Fruit fly (Drosophila melanogaster) whole organism, embryonic: Measurements from ENCODE around the gene CG42824.

Experiments used
- Ada2b ChIP-seq: fragments of 200-800 bp; sonication (Bioruptor generic); IDR thresholded peaks from 2 replicates; pipeline ENCODE4 v1.3.6; 2022; ENCODE audit warnings: missing biosample characterization, missing genetic modification characterization
- B-H1 ChIP-seq: fragments of 200-800 bp; sonication (Bioruptor generic); IDR thresholded peaks from 3 replicates; pipeline ENCODE4 v1.3.6; 2022; ENCODE audit warnings: missing biosample characterization, missing genetic modification characterization
- BEAF-32 ChIP-seq: fragments of 200-800 bp; sonication (Bioruptor generic); optimal IDR thresholded peaks from 3 replicates; lab custom pipeline; 2017; ENCODE audit warnings: missing biosample characterization, missing genetic modification characterization, mild to moderate bottlenecking, moderate library complexity, missing genetic modification reagents
- Blimp-1 ChIP-seq: fragments of 200-800 bp; sonication (Bioruptor generic); optimal IDR thresholded peaks from 3 replicates; lab custom pipeline; 2018; ENCODE audit warnings: missing biosample characterization, missing genetic modification characterization, mild to moderate bottlenecking, moderate library complexity, missing genetic modification reagents
- CG10366 ChIP-seq: fragments of 200-800 bp; sonication (Bioruptor generic); IDR thresholded peaks from 2 replicates; pipeline ENCODE4 v1.3.6; 2022; ENCODE audit warnings: missing biosample characterization, missing genetic modification characterization
- CG11247 ChIP-seq: fragments of 200-800 bp; sonication (Bioruptor generic); IDR thresholded peaks from 2 replicates; pipeline ENCODE4 v1.3.6; 2022; ENCODE audit warnings: missing biosample characterization, missing genetic modification characterization
- CG11560 ChIP-seq: fragments of 200-800 bp; sonication (Bioruptor generic); IDR thresholded peaks from 3 replicates; pipeline ENCODE4 v1.3.6; 2022; ENCODE audit warnings: missing biosample characterization, missing genetic modification characterization
- CG11695 ChIP-seq: fragments of 200-800 bp; sonication (Bioruptor generic); IDR thresholded peaks from 3 replicates; pipeline ENCODE4 v1.3.6; 2022; ENCODE audit warnings: missing biosample characterization, missing genetic modification characterization
- CG11696 ChIP-seq: fragments of 200-800 bp; sonication (Bioruptor generic); IDR thresholded peaks from 2 replicates; pipeline ENCODE4 v1.3.6; 2022; ENCODE audit warnings: missing biosample characterization, missing genetic modification characterization
- CG12299 ChIP-seq: fragments of 200-800 bp; sonication (Bioruptor generic); optimal IDR thresholded peaks from 2 replicates; lab custom pipeline; 2018; ENCODE audit warnings: missing biosample characterization, mild to moderate bottlenecking, missing genetic modification characterization
- CG13624 ChIP-seq: fragments of 200-800 bp; sonication (Bioruptor generic); optimal IDR thresholded peaks from 2 replicates; lab custom pipeline; 2016; ENCODE audit warnings: missing biosample characterization, missing genetic modification characterization
- CG14014 ChIP-seq: fragments of 200-800 bp; sonication (Bioruptor generic); IDR thresholded peaks from 2 replicates; pipeline ENCODE4 v1.3.6; 2022; ENCODE audit warnings: missing biosample characterization, missing genetic modification characterization
- CG15011 ChIP-seq: fragments of 200-800 bp; sonication (Bioruptor generic); optimal IDR thresholded peaks from 3 replicates; lab custom pipeline; 2018; ENCODE audit warnings: missing biosample characterization, mild to moderate bottlenecking, missing genetic modification characterization
- CG1602 ChIP-seq: fragments of 200-800 bp; sonication (Bioruptor generic); optimal IDR thresholded peaks from 3 replicates; lab custom pipeline; 2016; ENCODE audit warnings: missing biosample characterization, missing genetic modification characterization
- CG30431 ChIP-seq: fragments of 200-800 bp; sonication (Bioruptor generic); optimal IDR thresholded peaks from 2 replicates; lab custom pipeline; 2017; ENCODE audit warnings: missing biosample characterization, missing genetic modification characterization
- CG4404 ChIP-seq: fragments of 200-800 bp; sonication (Bioruptor generic); IDR thresholded peaks from 2 replicates; pipeline ENCODE4 v1.3.6; 2022; ENCODE audit warnings: missing biosample characterization, missing genetic modification characterization
- CG5245 ChIP-seq: fragments of 200-800 bp; sonication (Bioruptor generic); optimal IDR thresholded peaks from 3 replicates; lab custom pipeline; 2016; ENCODE audit warnings: missing biosample characterization, missing genetic modification characterization
- CG6813 ChIP-seq: fragments of 200-800 bp; sonication (Bioruptor generic); optimal IDR thresholded peaks from 2 replicates; lab custom pipeline; 2017; ENCODE audit warnings: missing biosample characterization, missing genetic modification characterization, mild to moderate bottlenecking, moderate library complexity, missing genetic modification reagents
- CG6854 ChIP-seq: fragments of 200-800 bp; sonication (Bioruptor generic); optimal IDR thresholded peaks from 3 replicates; lab custom pipeline; 2017; ENCODE audit warnings: missing biosample characterization, mild to moderate bottlenecking, missing genetic modification characterization
- CG8281 ChIP-seq: fragments of 200-800 bp; sonication (Bioruptor generic); optimal IDR thresholded peaks from 2 replicates; lab custom pipeline; 2018; ENCODE audit warnings: missing biosample characterization, mild to moderate bottlenecking, missing genetic modification characterization, moderate library complexity
- CG8924 ChIP-seq: fragments of 200-800 bp; optimal IDR thresholded peaks from 3 replicates; lab custom pipeline; 2019; ENCODE audit warnings: missing biosample characterization, mild to moderate bottlenecking, missing genetic modification characterization, moderate library complexity
- CTCF ChIP-seq: fragments of 200-800 bp; sonication (Bioruptor generic); optimal IDR thresholded peaks from 2 replicates; lab custom pipeline; 2017; ENCODE audit warnings: missing biosample characterization, mild to moderate bottlenecking, missing genetic modification characterization, moderate library complexity
- CkIIα-i1 ChIP-seq: fragments of 200-800 bp; sonication (Bioruptor generic); IDR thresholded peaks from 2 replicates; pipeline ENCODE4 v1.3.6; 2022; ENCODE audit warnings: missing biosample characterization, missing genetic modification characterization
- Dp ChIP-seq: fragments of 200-800 bp; sonication (Bioruptor generic); optimal IDR thresholded peaks from 2 replicates; lab custom pipeline; 2018; ENCODE audit warnings: missing biosample characterization, mild to moderate bottlenecking, missing genetic modification characterization, moderate library complexity
- Jarid2 ChIP-seq: fragments of 200-800 bp; sonication (Bioruptor generic); optimal IDR thresholded peaks from 3 replicates; lab custom pipeline; 2017; ENCODE audit warnings: mild to moderate bottlenecking, missing biosample characterization, missing genetic modification reagents, missing genetic modification characterization
- MESR4 ChIP-seq: fragments of 200-800 bp; sonication (Bioruptor generic); optimal IDR thresholded peaks from 2 replicates; lab custom pipeline; 2018; ENCODE audit warnings: missing biosample characterization, mild to moderate bottlenecking, missing genetic modification characterization, moderate library complexity
- MTF-1 ChIP-seq: fragments of 200-800 bp; sonication (Bioruptor generic); optimal IDR thresholded peaks from 2 replicates; lab custom pipeline; 2018; ENCODE audit warnings: missing biosample characterization, mild to moderate bottlenecking, missing genetic modification characterization, borderline replicate concordance
- NFAT ChIP-seq: fragments of 200-800 bp; sonication (Bioruptor generic); IDR thresholded peaks from 2 replicates; pipeline ENCODE4 v1.3.6; 2022; ENCODE audit warnings: missing biosample characterization, missing genetic modification characterization
- Oaz ChIP-seq: fragments of 200-800 bp; sonication (Bioruptor generic); IDR thresholded peaks from 2 replicates; pipeline ENCODE4 v1.3.6; 2022; ENCODE audit warnings: missing biosample characterization, missing genetic modification characterization
- Sry-β ChIP-seq: fragments of 200-800 bp; sonication (Bioruptor generic); optimal IDR thresholded peaks from 2 replicates; lab custom pipeline; 2018; ENCODE audit warnings: missing biosample characterization, mild to moderate bottlenecking, missing genetic modification characterization, moderate library complexity
- Ssrp ChIP-seq: fragments of 200-800 bp; sonication (Bioruptor generic); optimal IDR thresholded peaks from 2 replicates; lab custom pipeline; 2018; ENCODE audit warnings: missing biosample characterization, mild to moderate bottlenecking, missing genetic modification characterization, moderate library complexity
- Xbp1 ChIP-seq: fragments of 200-800 bp; sonication (Bioruptor generic); optimal IDR thresholded peaks from 3 replicates; lab custom pipeline; 2016; ENCODE audit warnings: missing biosample characterization, mild to moderate bottlenecking, missing genetic modification characterization
- abd-A ChIP-seq: fragments of 200-800 bp; sonication (Bioruptor generic); optimal IDR thresholded peaks from 3 replicates; lab custom pipeline; 2019; ENCODE audit warnings: missing biosample characterization, mild to moderate bottlenecking, missing genetic modification characterization, moderate library complexity
- ac ChIP-seq: fragments of 200-800 bp; sonication (Bioruptor generic); optimal IDR thresholded peaks from 3 replicates; lab custom pipeline; 2017; ENCODE audit warnings: missing biosample characterization, mild to moderate bottlenecking, missing genetic modification characterization
- bbx ChIP-seq: fragments of 200-800 bp; sonication (Bioruptor generic); IDR thresholded peaks from 2 replicates; pipeline ENCODE4 v1.3.6; 2022; ENCODE audit warnings: missing biosample characterization, missing genetic modification characterization; ENCODE audit not compliant: partially characterized antibody
- bigmax ChIP-seq: fragments of 200-800 bp; sonication (Bioruptor generic); optimal IDR thresholded peaks from 2 replicates; lab custom pipeline; 2018; ENCODE audit warnings: missing biosample characterization, mild to moderate bottlenecking, missing genetic modification characterization
- bsh ChIP-seq, 2 experiments: fragments of 200-800 bp; sonication (Bioruptor generic); optimal IDR thresholded peaks; 2 replicates each; lab custom pipeline; 2017 to 2018; ENCODE audit warnings: mild to moderate bottlenecking in 2 of 2, missing biosample characterization in 2 of 2, missing genetic modification characterization in 2 of 2, moderate library complexity in 1 of 2
- cas ChIP-seq: fragments of 200-800 bp; sonication (Bioruptor generic); IDR thresholded peaks from 2 replicates; pipeline ENCODE4 v1.3.6; 2022; ENCODE audit warnings: missing biosample characterization, missing genetic modification characterization
- chm ChIP-seq: fragments of 200-800 bp; sonication (Bioruptor generic); IDR thresholded peaks from 2 replicates; pipeline ENCODE4 v1.3.6; 2022; ENCODE audit warnings: missing biosample characterization, missing genetic modification characterization
- chn ChIP-seq: fragments of 200-800 bp; sonication (Bioruptor generic); optimal IDR thresholded peaks from 2 replicates; lab custom pipeline; 2016; ENCODE audit warnings: missing biosample characterization, missing genetic modification characterization
- corto ChIP-seq: fragments of 200-800 bp; sonication (Bioruptor generic); optimal IDR thresholded peaks from 2 replicates; lab custom pipeline; 2016; ENCODE audit warnings: missing biosample characterization, mild to moderate bottlenecking, missing genetic modification characterization, moderate library complexity
- ems ChIP-seq: fragments of 200-800 bp; sonication (Bioruptor generic); optimal IDR thresholded peaks from 3 replicates; lab custom pipeline; 2016; ENCODE audit warnings: missing biosample characterization, missing genetic modification characterization
- gsb ChIP-seq: fragments of 200-800 bp; sonication (Bioruptor generic); IDR thresholded peaks from 2 replicates; pipeline ENCODE4 v1.3.6; 2022; ENCODE audit warnings: missing biosample characterization, missing genetic modification characterization
- h ChIP-seq: fragments of >200 bp; optimal IDR thresholded peaks from 2 replicates; lab custom pipeline; 2017
- ham ChIP-seq: fragments of 200-800 bp; sonication (Bioruptor generic); IDR thresholded peaks from 2 replicates; pipeline ENCODE4 v1.3.6; 2022; ENCODE audit warnings: missing biosample characterization, missing genetic modification characterization
- knrl ChIP-seq: fragments of 200-800 bp; sonication (Bioruptor generic); IDR thresholded peaks from 3 replicates; pipeline ENCODE4 v1.3.6; 2022; ENCODE audit warnings: missing biosample characterization, missing genetic modification characterization; ENCODE audit not compliant: partially characterized antibody
- prd ChIP-seq, 3 experiments: fragments of >200 bp in 2 of 3; fragments of 200-800 bp in 1 of 3; sonication (Bioruptor generic) in 1 of 3; optimal IDR thresholded peaks in 2 of 3; IDR thresholded peaks in 1 of 3; 2 replicates in 2 of 3; 3 replicates in 1 of 3; pipeline versions ENCODE4 v1.3.6 to Lab custom; 2017 to 2022; ENCODE audit warnings: missing biosample characterization in 1 of 3, missing genetic modification characterization in 1 of 3
- sens-2 ChIP-seq: fragments of 200-800 bp; sonication (Bioruptor generic); IDR thresholded peaks from 2 replicates; pipeline ENCODE4 v1.3.6; 2022; ENCODE audit warnings: missing biosample characterization, missing genetic modification characterization
- shn ChIP-seq: fragments of 200-800 bp; sonication (Bioruptor generic); optimal IDR thresholded peaks from 3 replicates; lab custom pipeline; 2016; ENCODE audit warnings: missing biosample characterization, missing genetic modification characterization
- so ChIP-seq: fragments of 200-800 bp; sonication (Bioruptor generic); IDR thresholded peaks from 3 replicates; pipeline ENCODE4 v1.3.6; 2022; ENCODE audit warnings: missing biosample characterization, missing genetic modification characterization

Gene CG42824

dm6 chr3R:17386168-17386819 lies 20.0 kb downstream of the CG42824 start (continued):
- TF ChIP-seq CkIIα-i1 (GFP tag; lab: Robert Waterston, UW), result no peak
- TF ChIP-seq Xbp1, result peak; percentile 71
- no peak for TF ChIP-seq Dp
- TF ChIP-seq ham (GFP tag; lab: Robert Waterston, UW), result no peak
- TF ChIP-seq chm (GFP tag; lab: Robert Waterston, UW), result peak; percentile 81
- TF ChIP-seq ems (GFP tag; lab: Kevin White, UChicago), result peak; percentile 68
- peak; percentile 60 for TF ChIP-seq sens-2 (GFP tag; lab: Robert Waterston, UW)
- no peak for TF ChIP-seq MESR4
- TF ChIP-seq CG1602 (GFP tag; lab: Kevin White, UChicago), result peak; percentile 45
- no peak for TF ChIP-seq Jarid2 (GFP tag; lab: Kevin White, UChicago)
- TF ChIP-seq so (GFP tag; lab: Robert Waterston, UW), result peak; percentile 73; the same call in 1 of the 3 replicates
- no peak for TF ChIP-seq BEAF-32 (GFP tag; lab: Kevin White, UChicago)
- no peak for TF ChIP-seq shn (GFP tag; lab: Kevin White, UChicago)
- peak; percentile 60 to 84 for TF ChIP-seq bsh (GFP tag; optimal IDR thresholded peaks at IDR 0.05; lab: Kevin White, UChicago)
- no peak for TF ChIP-seq CG13624 (GFP tag; lab: Kevin White, UChicago)
- TF ChIP-seq Ssrp (tag; lab: Kevin White, UChicago), result peak; percentile 65
- peak; percentile 56 for TF ChIP-seq CG6813 (GFP tag; lab: Kevin White, UChicago)
- TF ChIP-seq bigmax, result no peak
- TF ChIP-seq bbx (GFP tag; lab: Robert Waterston, UW), result no peak
- no peak for TF ChIP-seq CG15011 (GFP tag; lab: Kevin White, UChicago)
- peak; percentile 22 for TF ChIP-seq ac (GFP tag; lab: Kevin White, UChicago)
- TF ChIP-seq Sry-β (GFP tag; lab: Kevin White, UChicago), result no peak
- no peak for TF ChIP-seq cas
- TF ChIP-seq gsb (GFP tag; lab: Robert Waterston, UW), result no peak
- TF ChIP-seq CG11247 (GFP tag; lab: Robert Waterston, UW), result peak; percentile 56; the same call in 1 of the 2 replicates
- peak; percentile 42 for TF ChIP-seq CG30431 (GFP tag; lab: Kevin White, UChicago)
- no peak for TF ChIP-seq CG6854 (GFP tag; lab: Kevin White, UChicago)
- TF ChIP-seq corto, result no peak
- peak; percentile 43 for TF ChIP-seq MTF-1 (GFP tag; lab: Kevin White, UChicago)
- peak; percentile 61 for TF ChIP-seq CG14014
- no peak for TF ChIP-seq CG11560
- peak; percentile 63 for TF ChIP-seq Ada2b (GFP tag; lab: Robert Waterston, UW)
- TF ChIP-seq h (lab: Kevin White, UChicago), result no peak
- TF ChIP-seq CG11696 (GFP tag; lab: Robert Waterston, UW), result no peak
- peak; percentile 51 for TF ChIP-seq CG8281 (tag; lab: Kevin White, UChicago)
- TF ChIP-seq CG8924, result peak; percentile 62
- TF ChIP-seq Oaz (GFP tag; lab: Robert Waterston, UW), result peak; percentile 17; the same call in 1 of the 2 replicates
- no peak for TF ChIP-seq NFAT (GFP tag; lab: Robert Waterston, UW)
- TF ChIP-seq abd-A (tag; lab: Kevin White, UChicago), result no peak
- TF ChIP-seq CTCF (GFP tag; lab: Kevin White, UChicago), result no peak
- peak; percentile 82 for TF ChIP-seq Blimp-1 (GFP tag; lab: Kevin White, UChicago)
- TF ChIP-seq CG5245, result peak; percentile 64
- TF ChIP-seq CG10366, result peak; percentile 82
- peak; percentile 49; the same call in 1 of the 2 replicates for TF ChIP-seq CG4404 (GFP tag; lab: Robert Waterston, UW)
- peak; percentile 61; the same call in 1 of the 3 replicates for TF ChIP-seq CG11695
- TF ChIP-seq chn (GFP tag; lab: Kevin White, UChicago), result peak; percentile 59
- peak; percentile 74 for TF ChIP-seq B-H1 (GFP tag; lab: Robert Waterston, UW)
- no peak for TF ChIP-seq CG12299 (tag; lab: Kevin White, UChicago)
- no peak for TF ChIP-seq prd (optimal IDR thresholded peaks at IDR 0.05; lab: Kevin White, UChicago)
- peak; percentile 88 for TF ChIP-seq prd (GFP tag; IDR thresholded peaks at IDR 0.05; lab: Robert Waterston, UW)
- no peak for TF ChIP-seq knrl
